Worm (Caenorhabditis elegans): ENCODE measurements around the gene ddn-3.

DNA sequence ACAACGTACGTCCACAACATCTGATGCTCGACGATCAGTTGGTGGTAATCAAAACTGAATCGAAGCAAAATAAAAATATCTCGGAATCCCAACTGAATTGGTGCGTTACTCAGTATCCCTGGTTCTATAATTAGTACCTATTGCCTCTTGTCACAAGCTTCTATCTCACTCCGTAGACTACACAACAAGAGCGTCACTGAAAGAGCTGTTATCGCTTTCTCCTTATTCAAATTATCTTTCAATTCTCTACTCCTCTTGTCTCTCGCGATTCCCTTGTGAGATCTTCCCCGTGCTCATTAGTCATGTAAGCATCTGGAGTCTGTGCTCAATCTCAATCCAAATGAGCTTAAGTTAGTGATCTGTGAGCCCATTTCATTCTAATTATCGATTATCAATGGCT is 25.6 kb upstream of the ddn-3 start, which contains the start of gene srm-6:
- TF ChIP-seq tbx-2 (tag; optimal IDR thresholded peaks at IDR 0.05): no peak
- no peak for TF ChIP-seq nhr-76 (tag; optimal IDR thresholded peaks at IDR 0.05)
- TF ChIP-seq nhr-11 (tag; optimal IDR thresholded peaks at IDR 0.05): no peak
- TF ChIP-seq nhr-77 (tag; optimal IDR thresholded peaks at IDR 0.05): no peak
- TF ChIP-seq egl-27 (tag; optimal IDR thresholded peaks at IDR 0.05): no peak
- TF ChIP-seq lin-15B (tag; optimal IDR thresholded peaks at IDR 0.05): no peak
- TF ChIP-seq nfya-1 (tag; optimal IDR thresholded peaks at IDR 0.05; ENCODE audit: insufficient read depth): no peak
- TF ChIP-seq pha-4 (tag; optimal IDR thresholded peaks at IDR 0.05): no peak
- TF ChIP-seq elt-3 (tag; optimal IDR thresholded peaks at IDR 0.05): no peak
- no peak for TF ChIP-seq snpc-4 (tag; optimal IDR thresholded peaks at IDR 0.05)
- TF ChIP-seq unc-62 (GFP tag; optimal IDR thresholded peaks at IDR 0.05): no peak
- no peak for TF ChIP-seq ZK546.5 (tag; optimal IDR thresholded peaks at IDR 0.05)
- TF ChIP-seq unc-39 (tag; optimal IDR thresholded peaks at IDR 0.05): no peak
